Worm (Caenorhabditis elegans) whole organism, L1 larva: ENCODE data around the gene Y105C5B.5.
A peak's percentile ranks its signal among the peaks of the same experiment; 100 is the strongest.

Source experiments
- C34B4.2 ChIP-seq: sonication (generic microtip); optimal IDR thresholded peaks from 2 replicates; lab custom pipeline; 2017; ENCODE audit warnings: mild to moderate bottlenecking, missing genetic modification characterization, missing compliant biosample characterization
- F16B12.6 ChIP-seq: fragments of 150-350 bp; optimal IDR thresholded peaks from 2 replicates; lab custom pipeline; 2014; ENCODE audit warnings: missing biosample characterization, missing genetic modification characterization
- Y116A8C.19 ChIP-seq: sonication (generic microtip); optimal IDR thresholded peaks from 2 replicates; lab custom pipeline; 2016; ENCODE audit warnings: missing compliant biosample characterization, missing genetic modification characterization, borderline replicate concordance
- ceh-63 ChIP-seq: fragments of 200-800 bp; sonication (Bioruptor generic); optimal IDR thresholded peaks from 2 replicates; lab custom pipeline; 2018; ENCODE audit warnings: mild to moderate bottlenecking, missing genetic modification characterization, missing compliant biosample characterization
- ces-1 ChIP-seq: fragments of 150-350 bp; optimal IDR thresholded peaks from 2 replicates; lab custom pipeline; 2014; ENCODE audit warnings: missing biosample characterization, missing genetic modification reagents, missing genetic modification characterization
- dpl-1 ChIP-seq, 3 experiments: fragments of 150-350 bp in 2 of 3; sonication (generic microtip) in 1 of 3; optimal IDR thresholded peaks; 2 replicates each; lab custom pipeline; 2014 to 2017; ENCODE audit warnings: missing biosample characterization in 3 of 3, missing genetic modification characterization in 3 of 3, missing genetic modification reagents in 3 of 3
- efl-1 ChIP-seq, 4 experiments: fragments of 150-350 bp; optimal IDR thresholded peaks in 3 of 4; peaks in 1 of 4; 1 replicate in 1 of 4; 2 replicates in 3 of 4; lab custom pipeline; 2014; ENCODE audit warnings: missing biosample characterization in 2 of 4, missing genetic modification characterization in 2 of 4, missing genetic modification reagents in 2 of 4
- efl-3 ChIP-seq: fragments of 200-800 bp; sonication (Bioruptor generic); optimal IDR thresholded peaks from 2 replicates; lab custom pipeline; 2018; ENCODE audit warnings: mild to moderate bottlenecking, missing genetic modification characterization, missing compliant biosample characterization
- elt-3 ChIP-seq, 6 experiments: fragments of 150-350 bp in 1 of 6; sonication (generic microtip); optimal IDR thresholded peaks; 2 replicates each; lab custom pipeline; 2017 to 2018; ENCODE audit warnings: missing biosample characterization in 6 of 6, missing genetic modification characterization in 6 of 6, inconsistent platforms in 1 of 6
- fkh-10 ChIP-seq: sonication (generic microtip); optimal IDR thresholded peaks from 2 replicates; lab custom pipeline; 2017; ENCODE audit warnings: missing biosample characterization, missing genetic modification reagents, missing genetic modification characterization
- fkh-4 ChIP-seq: sonication (generic microtip); optimal IDR thresholded peaks from 2 replicates; lab custom pipeline; 2016; ENCODE audit warnings: missing compliant biosample characterization, missing genetic modification characterization, borderline replicate concordance
- fkh-8 ChIP-seq: sonication (generic microtip); optimal IDR thresholded peaks from 2 replicates; lab custom pipeline; 2016; ENCODE audit warnings: mild to moderate bottlenecking, missing genetic modification characterization, missing compliant biosample characterization
- grh-1 ChIP-seq: fragments of 200-800 bp; sonication (Bioruptor generic); IDR thresholded peaks from 2 replicates; pipeline ENCODE4 v1.3.6; 2022; ENCODE audit warnings: missing genetic modification reagents, missing genetic modification characterization, missing compliant biosample characterization
- hlh-17 ChIP-seq: fragments of 200-800 bp; sonication (Bioruptor generic); optimal IDR thresholded peaks from 2 replicates; lab custom pipeline; 2018; ENCODE audit warnings: missing genetic modification characterization, mild to moderate bottlenecking, missing compliant biosample characterization, moderate library complexity, borderline replicate concordance
- irx-1 ChIP-seq: sonication (generic microtip); optimal IDR thresholded peaks from 2 replicates; lab custom pipeline; 2016; ENCODE audit warnings: missing genetic modification characterization, missing compliant biosample characterization
- jun-1 ChIP-seq: fragments of 150-350 bp; optimal IDR thresholded peaks from 2 replicates; lab custom pipeline; 2014; ENCODE audit warnings: missing biosample characterization, missing genetic modification reagents, missing genetic modification characterization
- lin-14 ChIP-seq: fragments of 200-800 bp; sonication (Bioruptor generic); optimal IDR thresholded peaks from 2 replicates; lab custom pipeline; 2018; ENCODE audit warnings: mild to moderate bottlenecking, missing genetic modification characterization, moderate library complexity, missing compliant biosample characterization
- lin-35 ChIP-seq, 2 experiments: fragments of 150-350 bp; optimal IDR thresholded peaks; 2 replicates each; lab custom pipeline; 2014; ENCODE audit warnings: missing biosample characterization in 2 of 2, missing genetic modification characterization in 2 of 2, missing genetic modification reagents in 2 of 2
- lir-3 ChIP-seq: sonication (generic microtip); optimal IDR thresholded peaks from 2 replicates; lab custom pipeline; 2016; ENCODE audit warnings: mild to moderate bottlenecking, missing genetic modification characterization, moderate library complexity, missing compliant biosample characterization; ENCODE audit not compliant: poor library complexity
- lsy-2 ChIP-seq, 2 experiments: fragments of 150-350 bp; optimal IDR thresholded peaks; 2 replicates each; lab custom pipeline; 2014; ENCODE audit warnings: missing biosample characterization in 2 of 2, missing genetic modification characterization in 2 of 2
- mab-9 ChIP-seq: fragments of 200-800 bp; sonication (Bioruptor generic); IDR thresholded peaks from 2 replicates; pipeline ENCODE4 v1.3.6; 2022; ENCODE audit warnings: missing genetic modification reagents, missing genetic modification characterization, missing compliant biosample characterization
- nhr-19 ChIP-seq: fragments of 200-800 bp; sonication (Bioruptor generic); conservative IDR thresholded peaks from 2 replicates; pipeline ENCODE4 v1.3.6; 2022; ENCODE audit warnings: missing genetic modification characterization, missing compliant biosample characterization
- nhr-20 ChIP-seq: sonication (generic microtip); optimal IDR thresholded peaks from 2 replicates; lab custom pipeline; 2016; ENCODE audit warnings: mild to moderate bottlenecking, missing genetic modification characterization, missing compliant biosample characterization
- nhr-71 ChIP-seq: sonication (generic microtip); optimal IDR thresholded peaks from 2 replicates; lab custom pipeline; 2016; ENCODE audit warnings: mild to moderate bottlenecking, missing genetic modification characterization, moderate library complexity, missing compliant biosample characterization
- nhr-77 ChIP-seq: fragments of 150-350 bp; optimal IDR thresholded peaks from 2 replicates; lab custom pipeline; 2014; ENCODE audit warnings: missing biosample characterization, missing genetic modification characterization
- nhr-85 ChIP-seq: sonication (generic microtip); peaks from one replicate; lab custom pipeline; 2016; ENCODE audit warnings: missing genetic modification characterization, inconsistent platforms, missing compliant biosample characterization
- nhr-90 ChIP-seq: sonication (generic microtip); optimal IDR thresholded peaks from 2 replicates; lab custom pipeline; 2016; ENCODE audit warnings: mild to moderate bottlenecking, missing genetic modification characterization, missing compliant biosample characterization; ENCODE audit not compliant: poor library complexity
- rnt-1 ChIP-seq: sonication (generic microtip); optimal IDR thresholded peaks from 2 replicates; lab custom pipeline; 2016; ENCODE audit warnings: mild to moderate bottlenecking, missing genetic modification characterization, moderate library complexity, missing compliant biosample characterization
- snu-23 ChIP-seq: sonication (generic microtip); optimal IDR thresholded peaks from 2 replicates; lab custom pipeline; 2016; ENCODE audit warnings: missing genetic modification characterization, missing compliant biosample characterization
- sup-37 ChIP-seq: fragments of 200-800 bp; sonication (Bioruptor generic); optimal IDR thresholded peaks from 2 replicates; lab custom pipeline; 2018; ENCODE audit warnings: mild to moderate bottlenecking, missing genetic modification characterization, missing compliant biosample characterization
- tbx-2 ChIP-seq: sonication (generic microtip); optimal IDR thresholded peaks from 2 replicates; lab custom pipeline; 2016; ENCODE audit warnings: missing genetic modification characterization, missing compliant biosample characterization

Y105C5B.5 gene

ce11 chrIV:15901123-15901522 is at the start of gene Y105C5B.5:
Gene Y105C5B.5 (minus strand): TSS chrIV:15901225.
- TF ChIP-seq ces-1 (GFP tag; lab: Kevin White, UChicago) (no peak), ceh-63 (GFP tag; lab: Kevin White, UChicago) (no peak), nhr-20 (tag; lab: Kevin White, UChicago) (peak; percentile 91), rnt-1 (no peak), lir-3 (peak; percentile 32), dpl-1 (GFP tag; optimal IDR thresholded peaks at IDR 0.05; lab: Kevin White, UChicago) (peak in 1 of 3 experiments; percentile 7), nhr-19 (0 out of 2 replicates have a peak, but pooled peaks have one; percentile 27), lsy-2 (tag; optimal IDR thresholded peaks at IDR 0.05; lab: Kevin White, UChicago) (peak; percentile 6 to 46), nhr-90 (tag; lab: Kevin White, UChicago) (peak; percentile 44), Y116A8C.19 (tag; lab: Kevin White, UChicago) (no peak), fkh-4 (tag; lab: Kevin White, UChicago) (no peak), sup-37 (GFP tag; lab: Kevin White, UChicago) (no peak), grh-1 (peak; percentile 85), lin-35 (GFP tag; optimal IDR thresholded peaks at IDR 0.05; lab: Kevin White, UChicago) (peak in 1 of 2 experiments; percentile 59), tbx-2 (tag; lab: Kevin White, UChicago) (peak; percentile 46), elt-3 (tag; optimal IDR thresholded peaks at IDR 0.05; lab: Kevin White, UChicago) (peak in 2 of 6 experiments; percentile 29 to 64), nhr-85 (tag; lab: Kevin White, UChicago) (peak; percentile 87), efl-1 (optimal IDR thresholded peaks at IDR 0.05; lab: Kevin White, UChicago) (peak in 1 of 2 experiments; percentile 2), efl-1 (GFP tag; optimal IDR thresholded peaks at IDR 0.05 in 1 of 2; lab: Kevin White, UChicago) (no peak), snu-23 (peak; percentile 70), nhr-71 (tag; lab: Kevin White, UChicago) (peak; percentile 69), lin-14 (GFP tag; lab: Kevin White, UChicago) (no peak)

ce11 chrIV:15949995-15950394 is 49.0 kb upstream of the Y105C5B.5 start:
- no peak for TF ChIP-seq fkh-10 (GFP tag; lab: Kevin White, UChicago)
- TF ChIP-seq F16B12.6: no peak
- TF ChIP-seq nhr-77 (tag; lab: Kevin White, UChicago): no peak
- TF ChIP-seq rnt-1: no peak
- no peak for TF ChIP-seq irx-1 (tag; lab: Kevin White, UChicago)

- TF ChIP-seq jun-1 (tag; lab: Kevin White, UChicago) (no peak), lin-35 (GFP tag; optimal IDR thresholded peaks at IDR 0.05; lab: Kevin White, UChicago) (no peak), fkh-8 (tag; lab: Kevin White, UChicago) (no peak), mab-9 (no peak)
These were observed 45.5 kb upstream of the Y105C5B.5 start, which contains the start of gene skr-10 for ce11 chrIV:15946507-15946906. Gene skr-10 (plus strand): TSS chrIV:15946807.

- TF ChIP-seq nhr-71 (tag; lab: Kevin White, UChicago) (no peak), nhr-19 (no peak), C34B4.2 (no peak)
- TF ChIP-seq, all 84 proteins: peak for 0
These were observed 40.4 kb upstream of the Y105C5B.5 start, which contains the start of gene Y105C5B.11 for ce11 chrIV:15941403-15941802. Gene Y105C5B.11 (minus strand): TSS chrIV:15941503.

ce11 chrIV:15940811-15941210 is 39.8 kb upstream of the Y105C5B.5 start:
- TF ChIP-seq efl-3 (GFP tag; lab: Kevin White, UChicago) (no peak), nhr-77 (tag; lab: Kevin White, UChicago) (no peak), efl-1 (optimal IDR thresholded peaks at IDR 0.05; lab: Kevin White, UChicago) (no peak), efl-1 (GFP tag; optimal IDR thresholded peaks at IDR 0.05 in 1 of 2; lab: Kevin White, UChicago) (peak in 1 of 2 experiments; percentile 18)
- TF ChIP-seq, all 84 proteins: peak for 1

- TF ChIP-seq fkh-8 (tag; lab: Kevin White, UChicago) (no peak), hlh-17 (GFP tag; lab: Kevin White, UChicago) (no peak)
These were observed 37.4 kb upstream of the Y105C5B.5 start for ce11 chrIV:15938471-15938870.
